Worm (Caenorhabditis elegans) whole organism, young adult: ENCODE data around the gene pdi-1.

Experiments used
- F55B11.4 ChIP-seq: sonication (generic microtip); optimal IDR thresholded peaks from 2 replicates; lab custom pipeline; 2016; ENCODE audit warnings: missing compliant biosample characterization, missing genetic modification characterization, borderline replicate concordance; ENCODE audit not compliant: insufficient read depth
- ceh-79 ChIP-seq: sonication (generic microtip); optimal IDR thresholded peaks from 2 replicates; lab custom pipeline; 2017; ENCODE audit warnings: mild to moderate bottlenecking, missing genetic modification characterization, missing compliant biosample characterization
- die-1 ChIP-seq: sonication (generic microtip); optimal IDR thresholded peaks from 2 replicates; lab custom pipeline; 2016; ENCODE audit warnings: missing genotype, mild to moderate bottlenecking, missing genetic modification characterization, missing compliant biosample characterization
- lin-35 ChIP-seq, 3 experiments: fragments of 150-350 bp in 2 of 3; sonication (generic microtip) in 1 of 3; optimal IDR thresholded peaks; 2 replicates each; lab custom pipeline; 2014 to 2018; ENCODE audit warnings: missing biosample characterization in 3 of 3, missing genetic modification characterization in 3 of 3, missing genetic modification reagents in 3 of 3
- nfyb-1 ChIP-seq: fragments of 200-800 bp; sonication (Bioruptor generic); IDR thresholded peaks from 2 replicates; pipeline ENCODE4 v1.3.6; 2022; ENCODE audit warnings: missing genetic modification reagents, missing genetic modification characterization, missing compliant biosample characterization
- pha-4 ChIP-seq: fragments of 150-350 bp; sonication (generic microtip); optimal IDR thresholded peaks from 2 replicates; lab custom pipeline; 2014; ENCODE audit warnings: missing biosample characterization, missing genetic modification reagents, missing genetic modification characterization
- rpc-1 ChIP-seq, 2 experiments: fragments of 150-350 bp in 1 of 2; sonication (generic microtip) in 1 of 2; optimal IDR thresholded peaks; 2 replicates each; lab custom pipeline; 2014 to 2018; ENCODE audit warnings: missing biosample characterization in 1 of 2, missing genetic modification characterization in 1 of 2, missing genetic modification reagents in 1 of 2, missing genotype in 1 of 2
- sea-2 ChIP-seq: fragments of 200-800 bp; sonication (Bioruptor generic); IDR thresholded peaks from 2 replicates; pipeline ENCODE4 v1.3.6; 2022; ENCODE audit warnings: missing genetic modification characterization, missing compliant biosample characterization
- unc-62 ChIP-seq: fragments of 150-350 bp; optimal IDR thresholded peaks from 2 replicates; lab custom pipeline; 2014; ENCODE audit warnings: missing biosample characterization, missing genetic modification reagents, missing genetic modification characterization
- zfh-2 ChIP-seq: fragments of 200-800 bp; sonication (Bioruptor generic); conservative IDR thresholded peaks from 2 replicates; pipeline ENCODE4 v1.3.6; 2022; ENCODE audit warnings: missing genetic modification reagents, missing genetic modification characterization, missing compliant biosample characterization

DNA sequence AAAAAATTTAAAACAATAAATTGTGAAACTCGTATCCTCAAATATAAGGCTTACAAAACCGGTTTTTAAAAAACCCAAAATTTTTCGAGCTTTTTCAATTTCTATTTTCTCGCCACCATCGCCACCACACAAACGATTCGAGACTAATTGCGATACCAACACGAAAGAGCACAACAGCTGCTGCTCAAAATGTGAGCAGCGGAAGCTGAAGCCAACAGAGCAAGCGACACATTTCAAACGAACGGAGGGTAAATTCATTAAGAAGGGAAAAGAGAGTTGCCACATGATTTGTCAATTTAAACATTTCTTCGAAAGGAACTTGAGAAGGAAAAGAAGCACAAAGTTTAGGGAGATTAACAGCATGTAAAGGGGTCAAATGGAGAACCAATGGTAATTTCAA is 22.2 kb downstream of the pdi-1 start:
- TF ChIP-seq die-1 (no peak), rpc-1 (optimal IDR thresholded peaks at IDR 0.05; lab: Kevin White, UChicago) (no peak), rpc-1 (tag; optimal IDR thresholded peaks at IDR 0.05; lab: Kevin White, UChicago) (no peak), F55B11.4 (no peak), lin-35 (GFP tag; optimal IDR thresholded peaks at IDR 0.05; lab: Kevin White, UChicago) (no peak), ceh-79 (tag; lab: Kevin White, UChicago) (no peak), sea-2 (GFP tag; lab: Robert Waterston, UW) (no peak), pha-4 (tag; lab: Kevin White, UChicago) (no peak), unc-62 (GFP tag; lab: Kevin White, UChicago) (no peak), nfyb-1 (no peak), zfh-2 (no peak)
